Fruit fly (Drosophila melanogaster) whole organism, wandering third instar larva: ENCODE data around the gene Uck.

Experiments used
- Hr78 ChIP-seq: fragments of >200 bp; optimal IDR thresholded peaks from 2 replicates; lab custom pipeline; 2017; ENCODE audit warnings: missing biosample characterization, missing genetic modification characterization
- Myc ChIP-seq: fragments of >200 bp; optimal IDR thresholded peaks from 2 replicates; lab custom pipeline; 2017
- OdsH ChIP-seq: fragments of 200-800 bp; sonication (Bioruptor generic); optimal IDR thresholded peaks from 2 replicates; lab custom pipeline; 2016; ENCODE audit warnings: missing biosample characterization, mild to moderate bottlenecking, missing genetic modification characterization
- jim ChIP-seq: fragments of 175-275, 200-325 bp; sonication (Bioruptor generic); optimal IDR thresholded peaks from 2 replicates; lab custom pipeline; 2016; ENCODE audit warnings: missing biosample characterization, mild to moderate bottlenecking, missing genetic modification characterization
- psq ChIP-seq: fragments of 200-800 bp; sonication (Bioruptor generic); optimal IDR thresholded peaks from 3 replicates; lab custom pipeline; 2017; ENCODE audit warnings: missing biosample characterization, mild to moderate bottlenecking, missing genetic modification characterization, moderate library complexity

- no peak for TF ChIP-seq Myc
- no peak for TF ChIP-seq psq (GFP tag; lab: Kevin White, UChicago)
- TF ChIP-seq jim: no peak
- TF ChIP-seq Hr78 (GFP tag; lab: Kevin White, UChicago): no peak
- TF ChIP-seq OdsH (GFP tag; lab: Kevin White, UChicago): no peak
Observed at dm6 chr3R:24287157-24287556, 2.8 kb upstream of the Uck start.
